Fruit fly (Drosophila melanogaster) whole organism, embryonic: ENCODE results near the gene CG4960.
A peak's percentile ranks its signal among the peaks of the same experiment; 100 is the strongest.

Experiments
- ATbp ChIP-seq: fragments of 200-800 bp; sonication (Bioruptor generic); optimal IDR thresholded peaks from 2 replicates; lab custom pipeline; 2017; ENCODE audit warnings: missing biosample characterization, mild to moderate bottlenecking, missing genetic modification characterization, missing genetic modification reagents
- Awh ChIP-seq: fragments of 200-800 bp; sonication (Bioruptor generic); IDR thresholded peaks from 2 replicates; pipeline ENCODE4, ENCODE4 v1.3.6; 2022; ENCODE audit warnings: missing biosample characterization, missing genetic modification characterization
- BtbVII ChIP-seq: fragments of 200-800 bp; sonication (Bioruptor generic); optimal IDR thresholded peaks from 3 replicates; lab custom pipeline; 2017; ENCODE audit warnings: missing biosample characterization, mild to moderate bottlenecking, missing genetic modification characterization
- CG10267 ChIP-seq: fragments of 200-800 bp; sonication (Bioruptor generic); optimal IDR thresholded peaks from 2 replicates; lab custom pipeline; 2018; ENCODE audit warnings: missing biosample characterization, mild to moderate bottlenecking, missing genetic modification characterization, moderate library complexity
- CG10431 ChIP-seq: fragments of 200-800 bp; sonication (Bioruptor generic); optimal IDR thresholded peaks from 3 replicates; lab custom pipeline; 2018; ENCODE audit warnings: missing biosample characterization, mild to moderate bottlenecking, missing genetic modification characterization
- CG10654 ChIP-seq: fragments of 200-800 bp; sonication (Bioruptor generic); optimal IDR thresholded peaks from 2 replicates; lab custom pipeline; 2016; ENCODE audit warnings: missing biosample characterization, missing genetic modification characterization
- CG11093 ChIP-seq: fragments of 200-800 bp; sonication (Bioruptor generic); IDR thresholded peaks from 3 replicates; pipeline ENCODE4 v1.3.6; 2022; ENCODE audit warnings: missing biosample characterization, missing genetic modification characterization
- CG11723 ChIP-seq: fragments of 200-800 bp; sonication (Bioruptor generic); optimal IDR thresholded peaks from 2 replicates; lab custom pipeline; 2017; ENCODE audit warnings: missing biosample characterization, mild to moderate bottlenecking, missing genetic modification characterization
- CG12071 ChIP-seq: fragments of 200-800 bp; sonication (Bioruptor generic); optimal IDR thresholded peaks from 3 replicates; lab custom pipeline; 2018; ENCODE audit warnings: missing biosample characterization, mild to moderate bottlenecking, missing genetic modification characterization
- CG12236 ChIP-seq: fragments of 200-800 bp; sonication (Bioruptor generic); optimal IDR thresholded peaks from 2 replicates; lab custom pipeline; 2016; ENCODE audit warnings: missing biosample characterization, missing genetic modification characterization
- CG12942 ChIP-seq: fragments of 200-800 bp; sonication (Bioruptor generic); optimal IDR thresholded peaks from 3 replicates; lab custom pipeline; 2016; ENCODE audit warnings: missing biosample characterization, missing genetic modification characterization
- CG13424 ChIP-seq: fragments of 200-800 bp; sonication (Bioruptor generic); optimal IDR thresholded peaks from 2 replicates; lab custom pipeline; 2019; ENCODE audit warnings: missing biosample characterization, mild to moderate bottlenecking, missing genetic modification characterization, moderate library complexity
- CG14050 ChIP-seq: fragments of 200-800 bp; sonication (Bioruptor generic); IDR thresholded peaks from 3 replicates; pipeline ENCODE4 v1.3.6; 2022; ENCODE audit warnings: missing biosample characterization, missing genetic modification characterization
- CG14965 ChIP-seq: fragments of 200-800 bp; sonication (Bioruptor generic); optimal IDR thresholded peaks from 2 replicates; lab custom pipeline; 2016; ENCODE audit warnings: missing biosample characterization, missing genetic modification characterization, borderline replicate concordance
- CG15269 ChIP-seq: fragments of 200-800 bp; sonication (Bioruptor generic); optimal IDR thresholded peaks from 2 replicates; lab custom pipeline; 2018; ENCODE audit warnings: missing biosample characterization, mild to moderate bottlenecking, missing genetic modification characterization, moderate library complexity
- CG15601 ChIP-seq: fragments of 200-800 bp; sonication (Bioruptor generic); optimal IDR thresholded peaks from 3 replicates; lab custom pipeline; 2019; ENCODE audit warnings: missing biosample characterization, mild to moderate bottlenecking, missing genetic modification characterization, moderate library complexity
- CG1603 ChIP-seq: fragments of 200-800 bp; sonication (Bioruptor generic); optimal IDR thresholded peaks from 2 replicates; lab custom pipeline; 2019; ENCODE audit warnings: missing biosample characterization, mild to moderate bottlenecking, missing genetic modification characterization, moderate library complexity
- CG17328 ChIP-seq: fragments of 200-800 bp; sonication (Bioruptor generic); IDR thresholded peaks from 2 replicates; pipeline ENCODE4 v1.3.6; 2022; ENCODE audit warnings: missing biosample characterization, missing genetic modification characterization
- CG17829 ChIP-seq: fragments of 200-800 bp; optimal IDR thresholded peaks from 2 replicates; lab custom pipeline; 2019; ENCODE audit warnings: missing biosample characterization, mild to moderate bottlenecking, missing genetic modification characterization, moderate library complexity
- CG32532 ChIP-seq: fragments of 200-800 bp; sonication (Bioruptor generic); IDR thresholded peaks from 2 replicates; pipeline ENCODE4 v1.3.6; 2022; ENCODE audit warnings: missing biosample characterization, missing genetic modification characterization
- CG34422 ChIP-seq: fragments of 200-800 bp; sonication (Bioruptor generic); IDR thresholded peaks from 3 replicates; pipeline ENCODE4 v1.3.6; 2022; ENCODE audit warnings: missing biosample characterization, missing genetic modification characterization
- CG5245 ChIP-seq: fragments of 200-800 bp; sonication (Bioruptor generic); optimal IDR thresholded peaks from 3 replicates; lab custom pipeline; 2016; ENCODE audit warnings: missing biosample characterization, missing genetic modification characterization
- CG7357 ChIP-seq: fragments of 200-800 bp; sonication (Bioruptor generic); IDR thresholded peaks from 3 replicates; pipeline ENCODE4 v1.3.6; 2022; ENCODE audit warnings: missing biosample characterization, missing genetic modification characterization
- CG7372 ChIP-seq: fragments of 200-800 bp; sonication (Bioruptor generic); IDR thresholded peaks from 2 replicates; pipeline ENCODE4 v1.3.6; 2022; ENCODE audit warnings: missing biosample characterization, missing genetic modification characterization
- CG7839 ChIP-seq: fragments of 200-800 bp; sonication (Bioruptor generic); optimal IDR thresholded peaks from 3 replicates; lab custom pipeline; 2018; ENCODE audit warnings: missing biosample characterization, mild to moderate bottlenecking, missing genetic modification characterization, moderate library complexity
- Camta ChIP-seq: fragments of 200-800 bp; sonication (Bioruptor generic); optimal IDR thresholded peaks from 2 replicates; lab custom pipeline; 2016; ENCODE audit warnings: missing biosample characterization, missing genetic modification characterization
- Dek ChIP-seq: fragments of 200-800 bp; sonication (Bioruptor generic); optimal IDR thresholded peaks from 3 replicates; lab custom pipeline; 2019; ENCODE audit warnings: missing biosample characterization, mild to moderate bottlenecking, missing genetic modification characterization, moderate library complexity
- Hr78 ChIP-seq, 2 experiments: fragments of 200-800 bp in 1 of 2; fragments of >200 bp in 1 of 2; sonication (Bioruptor generic) in 1 of 2; optimal IDR thresholded peaks; 2 replicates each; lab custom pipeline; 2017 to 2019; ENCODE audit warnings: missing biosample characterization in 2 of 2, missing genetic modification characterization in 2 of 2, mild to moderate bottlenecking in 1 of 2, moderate library complexity in 1 of 2
- MBD-R2 ChIP-seq: fragments of 200-800 bp; sonication (Bioruptor generic); IDR thresholded peaks from 2 replicates; pipeline ENCODE4 v1.3.6; 2022; ENCODE audit warnings: missing biosample characterization, missing genetic modification characterization
- Max ChIP-seq: fragments of 200-800 bp; sonication (Bioruptor generic); optimal IDR thresholded peaks from 2 replicates; lab custom pipeline; 2016; ENCODE audit warnings: missing biosample characterization, mild to moderate bottlenecking, missing genetic modification characterization
- Ptx1 ChIP-seq: fragments of 200-800 bp; sonication (Bioruptor generic); IDR thresholded peaks from 2 replicates; pipeline ENCODE4 v1.3.6; 2022; ENCODE audit warnings: missing biosample characterization, missing genetic modification characterization
- ase ChIP-seq: fragments of 200-800 bp; sonication (Bioruptor generic); IDR thresholded peaks from 3 replicates; pipeline ENCODE4 v1.3.6; 2022; ENCODE audit warnings: missing biosample characterization, missing genetic modification characterization
- crol ChIP-seq: fragments of 200-800 bp; sonication (Bioruptor generic); IDR thresholded peaks from 2 replicates; pipeline ENCODE4 v1.3.6; 2022; ENCODE audit warnings: missing biosample characterization, missing genetic modification characterization
- cwo ChIP-seq: fragments of 200-800 bp; sonication (Bioruptor generic); optimal IDR thresholded peaks from 3 replicates; lab custom pipeline; 2017; ENCODE audit warnings: missing biosample characterization, missing genetic modification characterization, mild to moderate bottlenecking, moderate library complexity, missing genetic modification reagents
- dan ChIP-seq: fragments of 200-800 bp; sonication (Bioruptor generic); IDR thresholded peaks from 2 replicates; pipeline ENCODE4 v1.3.6; 2022; ENCODE audit warnings: missing biosample characterization, missing genetic modification characterization
- danr ChIP-seq: fragments of 200-800 bp; sonication (Bioruptor generic); IDR thresholded peaks from 2 replicates; pipeline ENCODE4 v1.3.6; 2022; ENCODE audit warnings: missing biosample characterization, missing genetic modification characterization
- dati ChIP-seq: fragments of 200-800 bp; sonication (Bioruptor generic); IDR thresholded peaks from 2 replicates; pipeline ENCODE4 v1.3.6; 2022; ENCODE audit warnings: missing biosample characterization, missing genetic modification characterization
- dm ChIP-seq: fragments of 200-800 bp; sonication (Bioruptor generic); optimal IDR thresholded peaks from 3 replicates; lab custom pipeline; 2016; ENCODE audit warnings: missing biosample characterization, missing genetic modification characterization
- esg ChIP-seq: fragments of 200-800 bp; sonication (Bioruptor generic); conservative IDR thresholded peaks from 2 replicates; pipeline ENCODE4 v1.3.6; 2022; ENCODE audit warnings: missing biosample characterization, missing genetic modification characterization
- gce ChIP-seq: fragments of 200-800 bp; sonication (Bioruptor generic); IDR thresholded peaks from 3 replicates; pipeline ENCODE4 v1.3.6; 2022; ENCODE audit warnings: missing biosample characterization, missing genetic modification characterization
- jing ChIP-seq: fragments of 200-800 bp; sonication (Bioruptor generic); optimal IDR thresholded peaks from 2 replicates; lab custom pipeline; 2018; ENCODE audit warnings: missing biosample characterization, mild to moderate bottlenecking, missing genetic modification characterization
- kni ChIP-seq: fragments of 200-800 bp; sonication (Bioruptor generic); optimal IDR thresholded peaks from 3 replicates; lab custom pipeline; 2017; ENCODE audit warnings: mild to moderate bottlenecking, missing biosample characterization, missing genetic modification reagents, missing genetic modification characterization
- lbe ChIP-seq: fragments of 200-800 bp; sonication (Bioruptor generic); optimal IDR thresholded peaks from 2 replicates; lab custom pipeline; 2016; ENCODE audit warnings: missing biosample characterization, mild to moderate bottlenecking, missing genetic modification characterization
- lilli ChIP-seq: fragments of 200-800 bp; sonication (Bioruptor generic); optimal IDR thresholded peaks from 3 replicates; lab custom pipeline; 2016; ENCODE audit warnings: missing biosample characterization, missing genetic modification characterization
- mld ChIP-seq: fragments of 200-800 bp; sonication (Bioruptor generic); IDR thresholded peaks from 3 replicates; pipeline ENCODE4 v1.3.6; 2022; ENCODE audit warnings: missing biosample characterization, missing genetic modification characterization; ENCODE audit not compliant: partially characterized antibody
- nerfin-1 ChIP-seq: fragments of 200-800 bp; sonication (Bioruptor generic); optimal IDR thresholded peaks from 3 replicates; lab custom pipeline; 2019; ENCODE audit warnings: missing biosample characterization, mild to moderate bottlenecking, missing genetic modification characterization, moderate library complexity
- peb ChIP-seq: fragments of 200-800 bp; sonication (Bioruptor generic); IDR thresholded peaks from 2 replicates; pipeline ENCODE4 v1.3.6; 2022; ENCODE audit warnings: missing biosample characterization, missing genetic modification characterization
- pho ChIP-seq: fragments of 200-800 bp; sonication (Bioruptor generic); optimal IDR thresholded peaks from 2 replicates; lab custom pipeline; 2016; ENCODE audit warnings: missing biosample characterization, missing genetic modification characterization
- sens-2 ChIP-seq: fragments of 200-800 bp; sonication (Bioruptor generic); IDR thresholded peaks from 2 replicates; pipeline ENCODE4 v1.3.6; 2022; ENCODE audit warnings: missing biosample characterization, missing genetic modification characterization
- tin ChIP-seq: fragments of 200-800 bp; sonication (Bioruptor generic); optimal IDR thresholded peaks from 3 replicates; lab custom pipeline; 2016; ENCODE audit warnings: missing biosample characterization, missing genetic modification characterization

CG4960 gene

DNA sequence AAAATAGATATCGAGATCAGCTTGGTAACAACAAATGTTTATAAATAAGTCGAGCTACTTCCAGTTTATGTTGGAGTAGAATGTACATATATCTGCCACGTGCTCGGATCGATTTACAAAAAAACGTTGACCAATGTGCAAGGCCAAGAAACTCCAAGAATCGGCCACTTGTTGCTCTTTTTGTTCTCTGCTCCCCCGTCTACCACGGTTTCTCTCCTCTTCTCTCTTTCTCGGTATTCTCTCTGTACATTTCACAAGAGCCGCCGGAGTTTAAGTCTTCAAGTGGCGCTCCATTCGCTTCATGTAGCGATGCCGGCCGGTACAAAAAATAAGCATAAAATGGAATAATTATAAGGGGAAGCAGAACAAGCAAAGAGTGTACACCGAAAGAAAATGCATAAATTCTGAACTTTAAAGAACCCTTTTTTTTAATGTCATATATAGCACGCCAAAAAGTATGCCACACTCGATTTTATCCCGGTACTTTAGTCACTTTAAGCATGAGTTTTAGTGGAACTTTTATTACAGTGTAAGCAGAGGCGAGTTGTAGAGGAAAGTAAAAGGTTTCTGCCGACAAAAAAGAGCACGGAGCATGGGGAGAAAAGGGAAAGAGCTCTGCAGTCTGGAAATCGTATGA, 49.2 kb downstream of the CG4960 start (continued):
- TF ChIP-seq CG32532 (GFP tag; lab: Robert Waterston, UW): peak; percentile 89
- peak; percentile 88 for TF ChIP-seq CG10267
- TF ChIP-seq CG12071 (GFP tag; lab: Kevin White, UChicago): peak; percentile 90
- peak; percentile 95 for TF ChIP-seq ATbp (GFP tag; lab: Kevin White, UChicago)
- peak; percentile 90 for TF ChIP-seq peb
- peak; percentile 76 for TF ChIP-seq CG14050 (GFP tag; lab: Robert Waterston, UW)
- TF ChIP-seq dati (GFP tag; lab: Robert Waterston, UW): peak; percentile 87
- peak; percentile 84 for TF ChIP-seq CG11723 (GFP tag; lab: Kevin White, UChicago)
- TF ChIP-seq Max (GFP tag; lab: Kevin White, UChicago): peak; percentile 86
- peak; percentile 95 for TF ChIP-seq CG10654
- TF ChIP-seq ase (GFP tag; lab: Robert Waterston, UW): peak; percentile 90
- TF ChIP-seq mld (GFP tag; lab: Robert Waterston, UW): no peak
- peak; percentile 98 for TF ChIP-seq lbe (GFP tag; lab: Kevin White, UChicago)
- peak; percentile 91 for TF ChIP-seq gce (GFP tag; lab: Robert Waterston, UW)
- TF ChIP-seq CG15269: peak; percentile 85
- peak; percentile 94 for TF ChIP-seq CG17829 (tag; lab: Kevin White, UChicago)
- peak; percentile 96 for TF ChIP-seq CG1603
- peak; percentile 94 for TF ChIP-seq CG17328 (GFP tag; lab: Robert Waterston, UW)
- peak; percentile 96 for TF ChIP-seq CG15601
- peak; percentile 70 for TF ChIP-seq cwo
- TF ChIP-seq tin (GFP tag; lab: Kevin White, UChicago): peak; percentile 95
- peak; percentile 78 for TF ChIP-seq esg
- peak; percentile 44; the same call in 1 of the 2 replicates for TF ChIP-seq MBD-R2 (GFP tag; lab: Robert Waterston, UW)
- TF ChIP-seq CG34422 (GFP tag; lab: Robert Waterston, UW): peak; percentile 96
- TF ChIP-seq Ptx1 (GFP tag; lab: Robert Waterston, UW): peak; percentile 91
- peak; percentile 93 for TF ChIP-seq CG13424
- TF ChIP-seq sens-2: peak; percentile 92
- peak; percentile 81 for TF ChIP-seq BtbVII (GFP tag; lab: Kevin White, UChicago)
- TF ChIP-seq CG12942 (GFP tag; lab: Kevin White, UChicago): peak; percentile 88
- TF ChIP-seq kni (GFP tag; lab: Kevin White, UChicago): peak; percentile 94
- peak; percentile 88 for TF ChIP-seq jing (GFP tag; lab: Kevin White, UChicago)
- peak; percentile 97 for TF ChIP-seq CG5245 (GFP tag; lab: Kevin White, UChicago)
- TF ChIP-seq lilli (GFP tag; lab: Kevin White, UChicago): peak; percentile 91
- peak; percentile 95 for TF ChIP-seq CG7839 (tag; lab: Kevin White, UChicago)
- peak in 1 of 2 experiments; percentile 85 for TF ChIP-seq Hr78 (GFP tag; optimal IDR thresholded peaks at IDR 0.05; lab: Kevin White, UChicago)
- TF ChIP-seq CG11093 (GFP tag; lab: Robert Waterston, UW): peak; percentile 90
- TF ChIP-seq Dek: no peak
- peak; percentile 92 for TF ChIP-seq Awh
- peak; percentile 82 for TF ChIP-seq CG7357
- TF ChIP-seq Camta (GFP tag; lab: Kevin White, UChicago): peak; percentile 96
- TF ChIP-seq CG10431 (GFP tag; lab: Kevin White, UChicago): peak; percentile 93
- peak; percentile 87 for TF ChIP-seq dm (GFP tag; lab: Kevin White, UChicago)
- TF ChIP-seq CG7372 (GFP tag; lab: Robert Waterston, UW): peak; percentile 64; the same call in 1 of the 2 replicates
- TF ChIP-seq CG12236 (GFP tag; lab: Kevin White, UChicago): peak; percentile 85
- peak; percentile 82 for TF ChIP-seq CG14965
- peak; percentile 35; the same call in 1 of the 2 replicates for TF ChIP-seq dan (GFP tag; lab: Robert Waterston, UW)
- peak; percentile 47; the same call in 1 of the 2 replicates for TF ChIP-seq crol (GFP tag; lab: Robert Waterston, UW)
- peak; percentile 89 for TF ChIP-seq nerfin-1 (tag; lab: Kevin White, UChicago)
- TF ChIP-seq danr: peak; percentile 80
- TF ChIP-seq pho (GFP tag; lab: Kevin White, UChicago): peak; percentile 80
